Fruit fly (Drosophila melanogaster) whole organism, prepupa: ENCODE measurements around the gene CG45011.
A peak's percentile ranks its signal among the peaks of the same experiment; 100 is the strongest.

Experiments used
- CG10631 ChIP-seq: fragments of 200-800 bp; sonication (Bioruptor generic); optimal IDR thresholded peaks from 2 replicates; lab custom pipeline; 2016; ENCODE audit warnings: missing biosample characterization, missing genetic modification characterization
- CG10669 ChIP-seq: fragments of 200-800 bp; sonication (Bioruptor generic); optimal IDR thresholded peaks from 3 replicates; lab custom pipeline; 2018; ENCODE audit warnings: missing biosample characterization, mild to moderate bottlenecking, missing genetic modification characterization, moderate library complexity
- CG11294 ChIP-seq: fragments of 200-800 bp; sonication (Bioruptor generic); IDR thresholded peaks from 2 replicates; pipeline ENCODE4 v1.3.6; 2022; ENCODE audit warnings: missing biosample characterization, missing genetic modification characterization
- CG11762 ChIP-seq: fragments of 200-800 bp; sonication (Bioruptor generic); optimal IDR thresholded peaks from 3 replicates; lab custom pipeline; 2016; ENCODE audit warnings: missing biosample characterization, missing genetic modification characterization; ENCODE audit not compliant: insufficient read depth
- CG11902 ChIP-seq: fragments of 200-800 bp; sonication (Bioruptor generic); optimal IDR thresholded peaks from 3 replicates; lab custom pipeline; 2016; ENCODE audit warnings: missing biosample characterization, missing genetic modification characterization
- CG16779 ChIP-seq: fragments of 200-800 bp; sonication (Bioruptor generic); optimal IDR thresholded peaks from 3 replicates; lab custom pipeline; 2017; ENCODE audit warnings: missing biosample characterization, mild to moderate bottlenecking, missing genetic modification characterization
- CG31627 ChIP-seq: fragments of 200-800 bp; sonication (Bioruptor generic); optimal IDR thresholded peaks from 3 replicates; lab custom pipeline; 2016; ENCODE audit warnings: missing biosample characterization, missing genetic modification characterization
- CG32006 ChIP-seq: fragments of 200-800 bp; sonication (Bioruptor generic); optimal IDR thresholded peaks from 3 replicates; lab custom pipeline; 2017; ENCODE audit warnings: missing biosample characterization, mild to moderate bottlenecking, missing genetic modification characterization
- CG3919 ChIP-seq: fragments of 200-800 bp; sonication (Bioruptor generic); optimal IDR thresholded peaks from 3 replicates; lab custom pipeline; 2016; ENCODE audit warnings: missing biosample characterization, missing genetic modification characterization
- CG6163 ChIP-seq: fragments of 200-800 bp; sonication (Bioruptor generic); IDR thresholded peaks from 3 replicates; pipeline ENCODE4 v1.3.6; 2022; ENCODE audit warnings: missing biosample characterization, missing genetic modification characterization
- CG6276 ChIP-seq: fragments of 200-800 bp; sonication (Bioruptor generic); optimal IDR thresholded peaks from 2 replicates; lab custom pipeline; 2017; ENCODE audit warnings: missing biosample characterization, mild to moderate bottlenecking, missing genetic modification characterization
- CG6808 ChIP-seq: fragments of 200-800 bp; sonication (Bioruptor generic); optimal IDR thresholded peaks from 3 replicates; lab custom pipeline; 2017; ENCODE audit warnings: missing biosample characterization, missing genetic modification characterization, mild to moderate bottlenecking, moderate library complexity, missing genetic modification reagents
- CG7368 ChIP-seq: fragments of 200-800 bp; sonication (Bioruptor generic); optimal IDR thresholded peaks from 3 replicates; lab custom pipeline; 2016; ENCODE audit warnings: missing biosample characterization, missing genetic modification characterization
- CG8119 ChIP-seq: fragments of 200-800 bp; sonication (Bioruptor generic); IDR thresholded peaks from 3 replicates; pipeline ENCODE4 v1.3.6; 2022; ENCODE audit warnings: missing biosample characterization, missing genetic modification characterization
- CG8319 ChIP-seq: fragments of 200-800 bp; sonication (Bioruptor generic); optimal IDR thresholded peaks from 3 replicates; lab custom pipeline; 2016; ENCODE audit warnings: missing biosample characterization, missing genetic modification characterization
- CG8632 ChIP-seq: fragments of 200-800 bp; sonication (Bioruptor generic); optimal IDR thresholded peaks from 3 replicates; lab custom pipeline; 2016; ENCODE audit warnings: missing biosample characterization, missing genetic modification characterization
- CG9139 ChIP-seq: fragments of 200-800 bp; sonication (Bioruptor generic); optimal IDR thresholded peaks from 3 replicates; lab custom pipeline; 2017; ENCODE audit warnings: missing biosample characterization, mild to moderate bottlenecking, missing genetic modification characterization
- Eip75B ChIP-seq: fragments of 200-800 bp; sonication (Bioruptor generic); optimal IDR thresholded peaks from 3 replicates; lab custom pipeline; 2016; ENCODE audit warnings: missing biosample characterization, missing genetic modification characterization
- Eip78C ChIP-seq: fragments of 200-800 bp; sonication (Bioruptor generic); peaks from one replicate; lab custom pipeline; 2016; ENCODE audit warnings: missing biosample characterization, missing genetic modification characterization
- Eip93F ChIP-seq: fragments of 200-800 bp; sonication (Bioruptor generic); optimal IDR thresholded peaks from 2 replicates; lab custom pipeline; 2016; ENCODE audit warnings: missing biosample characterization, mild to moderate bottlenecking, missing genetic modification characterization
- Ets21C ChIP-seq: fragments of 200-800 bp; sonication (Bioruptor generic); optimal IDR thresholded peaks from 3 replicates; lab custom pipeline; 2016; ENCODE audit warnings: missing biosample characterization, missing genetic modification characterization
- Ets96B ChIP-seq: fragments of 200-800 bp; optimal IDR thresholded peaks from 2 replicates; lab custom pipeline; 2019; ENCODE audit warnings: missing biosample characterization, mild to moderate bottlenecking, missing genetic modification characterization, moderate library complexity
- Hr4 ChIP-seq: fragments of 200-800 bp; sonication (Bioruptor generic); optimal IDR thresholded peaks from 3 replicates; lab custom pipeline; 2016; ENCODE audit warnings: missing biosample characterization, missing genetic modification characterization
- Lpt ChIP-seq: fragments of 200-800 bp; sonication (Bioruptor generic); optimal IDR thresholded peaks from 3 replicates; lab custom pipeline; 2016; ENCODE audit warnings: missing biosample characterization, missing genetic modification characterization
- Met ChIP-seq: fragments of 200-800 bp; sonication (Bioruptor generic); optimal IDR thresholded peaks from 3 replicates; lab custom pipeline; 2016; ENCODE audit warnings: missing biosample characterization, missing genetic modification characterization
- OdsH ChIP-seq: fragments of 200-800 bp; sonication (Bioruptor generic); optimal IDR thresholded peaks from 3 replicates; lab custom pipeline; 2016; ENCODE audit warnings: missing biosample characterization, missing genetic modification characterization
- Sox102F ChIP-seq: fragments of 200-800 bp; sonication (Bioruptor generic); optimal IDR thresholded peaks from 2 replicates; lab custom pipeline; 2016; ENCODE audit warnings: missing biosample characterization, mild to moderate bottlenecking, missing genetic modification characterization
- Sox15 ChIP-seq: fragments of 200-800 bp; sonication (Bioruptor generic); optimal IDR thresholded peaks from 3 replicates; lab custom pipeline; 2016; ENCODE audit warnings: missing biosample characterization, missing genetic modification characterization
- achi ChIP-seq: fragments of 200-800 bp; sonication (Bioruptor generic); optimal IDR thresholded peaks from 3 replicates; lab custom pipeline; 2016; ENCODE audit warnings: missing biosample characterization, missing genetic modification characterization
- acj6 ChIP-seq: fragments of 200-800 bp; sonication (Bioruptor generic); optimal IDR thresholded peaks from 3 replicates; lab custom pipeline; 2016; ENCODE audit warnings: missing biosample characterization, missing genetic modification characterization
- cyc ChIP-seq: fragments of 200-800 bp; sonication (Bioruptor generic); optimal IDR thresholded peaks from 3 replicates; lab custom pipeline; 2016; ENCODE audit warnings: missing biosample characterization, missing genetic modification characterization
- dac ChIP-seq: fragments of 200-800 bp; sonication (Bioruptor generic); optimal IDR thresholded peaks from 2 replicates; lab custom pipeline; 2017; ENCODE audit warnings: missing biosample characterization, mild to moderate bottlenecking, missing genetic modification characterization
- dsx ChIP-seq: fragments of 200-800 bp; optimal IDR thresholded peaks from 3 replicates; lab custom pipeline; 2019; ENCODE audit warnings: missing biosample characterization, mild to moderate bottlenecking, missing genetic modification characterization, moderate library complexity; ENCODE audit not compliant: poor library complexity, severe bottlenecking
- eg ChIP-seq: fragments of 200-800 bp; sonication (Bioruptor generic); IDR thresholded peaks from 3 replicates; pipeline ENCODE4 v1.3.6; 2022; ENCODE audit warnings: missing biosample characterization, missing genetic modification characterization
- esn ChIP-seq: fragments of 200-800 bp; sonication (Bioruptor generic); optimal IDR thresholded peaks from 2 replicates; lab custom pipeline; 2016; ENCODE audit warnings: missing biosample characterization, mild to moderate bottlenecking, missing genetic modification characterization, moderate library complexity
- fd59A ChIP-seq: fragments of 200-800 bp; sonication (Bioruptor generic); optimal IDR thresholded peaks from 2 replicates; lab custom pipeline; 2017; ENCODE audit warnings: missing biosample characterization, mild to moderate bottlenecking, missing genetic modification characterization, missing genetic modification reagents
- fd85E ChIP-seq: fragments of 200-800 bp; sonication (Bioruptor generic); optimal IDR thresholded peaks from 3 replicates; lab custom pipeline; 2016; ENCODE audit warnings: missing biosample characterization, missing genetic modification characterization
- lz ChIP-seq: fragments of 200-800 bp; sonication (Bioruptor generic); optimal IDR thresholded peaks from 3 replicates; lab custom pipeline; 2016; ENCODE audit warnings: missing biosample characterization, missing genetic modification characterization
- net ChIP-seq: fragments of 200-800 bp; sonication (Bioruptor generic); optimal IDR thresholded peaks from 3 replicates; lab custom pipeline; 2016; ENCODE audit warnings: missing biosample characterization, missing genetic modification characterization
- pdm3 ChIP-seq: fragments of 200-800 bp; sonication (Bioruptor generic); optimal IDR thresholded peaks from 3 replicates; lab custom pipeline; 2016; ENCODE audit warnings: missing biosample characterization, missing genetic modification characterization
- spab ChIP-seq: fragments of 200-800 bp; sonication (Bioruptor generic); optimal IDR thresholded peaks from 2 replicates; lab custom pipeline; 2017; ENCODE audit warnings: missing biosample characterization, mild to moderate bottlenecking, missing genetic modification characterization, missing genetic modification reagents
- ss ChIP-seq, 2 experiments: fragments of 200-800 bp; sonication (Bioruptor generic); optimal IDR thresholded peaks; 2 replicates in 1 of 2; 3 replicates in 1 of 2; lab custom pipeline; 2017 to 2018; ENCODE audit warnings: mild to moderate bottlenecking in 2 of 2, missing biosample characterization in 2 of 2, missing genetic modification characterization in 2 of 2, moderate library complexity in 1 of 2
- svp ChIP-seq: fragments of 200-800 bp; sonication (Bioruptor generic); peaks from one replicate; lab custom pipeline; 2016; ENCODE audit warnings: missing biosample characterization, missing genetic modification characterization
- topi ChIP-seq: fragments of 200-800 bp; sonication (Bioruptor generic); optimal IDR thresholded peaks from 3 replicates; lab custom pipeline; 2016; ENCODE audit warnings: missing biosample characterization, missing genetic modification characterization
- vri ChIP-seq: fragments of 200-800 bp; sonication (Bioruptor generic); optimal IDR thresholded peaks from 3 replicates; lab custom pipeline; 2016; ENCODE audit warnings: missing biosample characterization, mild to moderate bottlenecking, missing genetic modification characterization

The CG45011 gene

DNA sequence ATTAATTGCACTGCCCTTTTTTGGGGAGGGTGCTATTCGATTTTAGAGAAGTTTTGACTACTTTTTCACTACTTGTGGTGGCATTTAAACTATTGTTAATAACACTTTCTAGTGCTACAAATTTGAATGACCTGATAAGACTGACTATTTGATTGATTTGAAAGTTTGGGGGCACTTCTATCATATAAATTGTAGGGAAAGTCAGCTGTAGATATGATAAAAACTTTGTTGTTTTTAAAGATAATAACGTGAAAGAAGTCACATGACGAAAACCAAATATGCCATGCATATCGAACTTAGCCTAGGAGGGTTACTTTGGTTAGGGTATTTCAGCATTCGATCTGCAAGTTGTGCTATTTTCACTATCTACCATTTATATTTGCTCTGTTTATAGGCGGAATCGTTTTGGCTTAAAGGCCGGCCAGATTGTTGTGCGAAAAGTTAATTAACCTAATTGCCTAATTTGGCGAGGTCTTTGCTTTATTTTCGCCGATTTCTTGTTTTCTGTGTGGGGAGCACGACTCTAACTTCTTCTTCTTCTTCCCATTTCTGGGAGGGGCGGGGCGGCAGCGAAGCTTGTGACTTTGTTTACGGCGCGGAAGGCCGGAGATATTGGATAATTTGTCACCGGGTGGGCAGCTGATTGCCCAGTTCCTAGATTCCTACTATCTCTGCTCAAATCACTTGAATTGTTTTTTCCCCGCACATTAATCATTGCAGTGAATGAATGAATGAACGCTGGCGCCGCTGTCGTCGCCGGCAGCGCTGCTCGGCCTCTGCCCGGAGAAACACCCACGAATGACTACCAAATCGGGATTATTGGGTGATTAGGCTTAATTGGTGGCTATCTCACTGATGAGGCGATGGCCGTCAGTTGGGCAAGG lies 20.9 kb upstream of the CG45011 start:
- TF ChIP-seq CG32006 (GFP tag; lab: Kevin White, UChicago) = peak; percentile 40
- peak; percentile 12 for TF ChIP-seq Hr4
- TF ChIP-seq CG10669 (GFP tag; lab: Kevin White, UChicago) = no peak
- peak; percentile 82 for TF ChIP-seq Eip78C (GFP tag; lab: Kevin White, UChicago)

DNA sequence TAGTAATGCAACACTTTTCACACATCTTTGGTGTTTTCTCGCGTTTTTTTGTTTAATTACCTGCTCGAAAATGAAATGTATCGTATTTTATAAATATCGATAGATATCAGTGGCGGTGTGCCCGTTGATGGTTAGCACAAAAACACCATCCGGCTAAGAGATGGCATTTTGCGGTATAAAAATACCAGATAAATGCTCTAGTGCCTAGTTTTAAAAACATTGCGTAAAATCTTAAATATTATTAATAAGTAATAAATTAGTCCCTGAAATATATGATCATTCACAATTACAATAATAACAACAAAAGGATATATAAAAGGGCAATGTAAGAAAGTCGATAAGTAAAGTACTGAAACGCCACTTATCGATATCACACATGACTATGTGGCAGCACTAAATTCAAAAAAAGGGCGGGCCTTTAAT lies 20.2 kb upstream of the CG45011 start, which contains the start of gene CycY:
Gene CycY (minus strand): TSS at position 116 of the 423 bp plus-strand sequence.
- no peak for TF ChIP-seq Met (GFP tag; lab: Kevin White, UChicago)
- TF ChIP-seq Hr4 = peak; percentile 5
- peak; percentile 45 for TF ChIP-seq svp (GFP tag; lab: Kevin White, UChicago)
- TF ChIP-seq Eip78C (GFP tag; lab: Kevin White, UChicago) = peak; percentile 71

DNA sequence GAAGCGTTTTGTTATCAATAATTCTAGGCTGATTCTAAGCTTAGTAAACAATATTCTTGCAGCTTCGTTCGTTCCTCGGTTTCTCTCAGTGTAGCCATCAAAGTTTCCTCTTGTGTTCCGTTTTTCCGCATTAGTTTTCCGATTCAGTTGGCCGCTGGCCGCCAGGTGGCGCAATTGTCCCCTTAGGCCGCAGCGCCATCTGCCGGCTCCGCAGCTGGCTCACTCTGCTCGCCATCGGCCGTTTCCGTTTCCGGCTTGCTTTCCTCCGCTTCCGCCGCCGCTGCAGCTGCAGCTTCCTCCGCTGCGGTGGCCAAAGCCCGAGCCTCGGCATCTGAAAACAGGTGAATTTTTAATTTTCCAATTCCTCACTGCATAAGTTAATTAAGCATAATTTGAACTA lies 17.5 kb upstream of the CG45011 start:
- TF ChIP-seq topi (GFP tag; lab: Kevin White, UChicago) (peak; percentile 60), CG10631 (peak; percentile 3), CG9139 (GFP tag; lab: Kevin White, UChicago) (peak; percentile 81), CG32006 (GFP tag; lab: Kevin White, UChicago) (peak; percentile 47), CG11902 (GFP tag; lab: Kevin White, UChicago) (no peak), fd59A (GFP tag; lab: Kevin White, UChicago) (peak; percentile 53), cyc (GFP tag; lab: Kevin White, UChicago) (peak; percentile 59), vri (GFP tag; lab: Kevin White, UChicago) (peak; percentile 17), Eip93F (GFP tag; lab: Kevin White, UChicago) (no peak), svp (GFP tag; lab: Kevin White, UChicago) (peak; percentile 13), esn (peak; percentile 53), CG8119 (peak; percentile 27; the same call in 1 of the 3 replicates), OdsH (GFP tag; lab: Kevin White, UChicago) (peak; percentile 66), Sox15 (GFP tag; lab: Kevin White, UChicago) (no peak), Sox102F (GFP tag; lab: Kevin White, UChicago) (no peak), CG8632 (GFP tag; lab: Kevin White, UChicago) (peak; percentile 23), Lpt (GFP tag; lab: Kevin White, UChicago) (peak; percentile 33), CG11294 (GFP tag; lab: Robert Waterston, UW) (peak; percentile 55), CG10669 (GFP tag; lab: Kevin White, UChicago) (peak; percentile 77), Ets96B (tag; lab: Kevin White, UChicago) (peak; percentile 47), dsx (GFP tag; lab: Kevin White, UChicago) (peak; percentile 24), CG11762 (GFP tag; lab: Kevin White, UChicago) (peak; percentile 62), CG7368 (GFP tag; lab: Kevin White, UChicago) (peak; percentile 79), lz (GFP tag; lab: Kevin White, UChicago) (peak; percentile 38), net (peak; percentile 59), CG6276 (GFP tag; lab: Kevin White, UChicago) (no peak), CG6163 (GFP tag; lab: Robert Waterston, UW) (peak; percentile 86), Ets21C (no peak), achi (GFP tag; lab: Kevin White, UChicago) (peak; percentile 62), CG16779 (tag; lab: Kevin White, UChicago) (peak; percentile 20), CG3919 (GFP tag; lab: Kevin White, UChicago) (peak; percentile 88), acj6 (GFP tag; lab: Kevin White, UChicago) (peak; percentile 50), CG6808 (GFP tag; lab: Kevin White, UChicago) (peak; percentile 75), CG8319 (GFP tag; lab: Kevin White, UChicago) (peak; percentile 44), eg (peak; percentile 79), Hr4 (no peak), pdm3 (GFP tag; lab: Kevin White, UChicago) (peak; percentile 66), dac (GFP tag; lab: Kevin White, UChicago) (no peak), ss (GFP tag; optimal IDR thresholded peaks at IDR 0.05; lab: Kevin White, UChicago) (peak; percentile 65 to 81), Eip75B (GFP tag; lab: Kevin White, UChicago) (peak; percentile 69), fd85E (GFP tag; lab: Kevin White, UChicago) (peak; percentile 20), spab (peak; percentile 75), CG31627 (GFP tag; lab: Kevin White, UChicago) (peak; percentile 40)
